Worm (Caenorhabditis elegans): ENCODE results near the gene C04G6.6.

DNA sequence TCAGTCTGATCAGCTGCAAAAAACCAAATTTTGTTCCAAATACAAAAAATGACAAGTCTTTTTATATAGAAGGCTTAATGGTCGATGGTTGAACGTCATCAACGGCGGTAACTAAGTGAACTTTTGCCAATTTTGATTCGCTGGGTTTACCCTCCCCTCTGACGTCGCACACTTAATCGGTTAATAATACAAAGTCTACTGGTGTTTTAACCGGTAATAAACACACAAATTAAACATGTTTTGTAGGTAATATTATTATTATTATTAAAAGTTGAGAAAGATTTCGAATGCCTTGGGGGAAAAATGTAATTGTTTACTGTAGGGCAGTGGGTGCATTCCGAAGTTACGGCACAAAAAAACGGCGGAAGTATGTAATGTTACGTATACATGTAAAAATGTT lies 38.8 kb downstream of the C04G6.6 start, which contains the start of gene pho-12:
- TF ChIP-seq unc-62 (GFP tag; optimal IDR thresholded peaks at IDR 0.05) (no peak), mab-5 (tag; optimal IDR thresholded peaks at IDR 0.05) (no peak), ces-1 (GFP tag; optimal IDR thresholded peaks at IDR 0.05) (no peak), mls-2 (tag; optimal IDR thresholded peaks at IDR 0.05) (no peak), unc-39 (tag; optimal IDR thresholded peaks at IDR 0.05) (no peak), ceh-43 (GFP tag; optimal IDR thresholded peaks at IDR 0.05) (no peak), sem-2 (GFP tag; optimal IDR thresholded peaks at IDR 0.05) (no peak), snpc-4 (tag; optimal IDR thresholded peaks at IDR 0.05) (no peak)

Measured in whole organism, mixed stage, embryonic.